Worm (Caenorhabditis elegans): ENCODE measurements around the gene ceh-79.

Gene ceh-79

ce11 chrV:13317911-13318502 lies 16.4 kb downstream of the ceh-79 start, which contains the start of the genes col-161 and srh-18:
col-161 (minus strand) TSS chrV:13318011.
srh-18 (plus strand) TSS chrV:13318452.
- peak; percentile 17 for TF ChIP-seq nhr-11 (tag; optimal IDR thresholded peaks at IDR 0.05)
- TF ChIP-seq nhr-85 (tag), result no peak

ce11 chrV:13320676-13321075 lies 19.0 kb downstream of the ceh-79 start, which contains the start of gene srh-15:
srh-15 (plus strand) TSS chrV:13320976.
- TF ChIP-seq pax-3 (tag; optimal IDR thresholded peaks at IDR 0.05) (no peak), efl-1 (optimal IDR thresholded peaks at IDR 0.05) (no peak), efl-1 (GFP tag; optimal IDR thresholded peaks at IDR 0.05 in 1 of 2) (peak in 1 of 2 experiments; percentile 20)

ce11 chrV:13324933-13325760 lies 23.5 kb downstream of the ceh-79 start, which contains the start of gene C50B6.7:
C50B6.7 (minus strand) TSS chrV:13324983.
- TF ChIP-seq irx-1 (tag; optimal IDR thresholded peaks at IDR 0.05), result no peak
- peak; percentile 17 for TF ChIP-seq elt-2 (tag; optimal IDR thresholded peaks at IDR 0.05)
- TF ChIP-seq nhr-71 (tag; optimal IDR thresholded peaks at IDR 0.05), result no peak
- no peak for TF ChIP-seq ztf-4 (tag; optimal IDR thresholded peaks at IDR 0.05)

ce11 chrV:13327463-13327862 lies 25.8 kb downstream of the ceh-79 start, which contains the start of gene str-37:
str-37 (plus strand) TSS chrV:13327763.
- TF ChIP-seq nhr-71 (tag; optimal IDR thresholded peaks at IDR 0.05) (no peak), mdl-1 (tag; optimal IDR thresholded peaks at IDR 0.05) (no peak), sox-4 (tag; optimal IDR thresholded peaks at IDR 0.05) (no peak), mef-2 (tag; optimal IDR thresholded peaks at IDR 0.05) (no peak)

ce11 chrV:13330919-13331318 lies 29.3 kb downstream of the ceh-79 start, which contains the start of gene nhr-129:
nhr-129 (minus strand) TSS chrV:13331019.
- TF ChIP-seq fkh-4 (tag; optimal IDR thresholded peaks at IDR 0.05; ENCODE audit: borderline replicate concordance) (no peak), ces-1 (GFP tag; optimal IDR thresholded peaks at IDR 0.05) (no peak), zag-1 (tag; optimal IDR thresholded peaks at IDR 0.05) (no peak), elt-2 (tag; optimal IDR thresholded peaks at IDR 0.05) (no peak), skn-1 (tag; optimal IDR thresholded peaks at IDR 0.05) (no peak), efl-3 (GFP tag; optimal IDR thresholded peaks at IDR 0.05) (no peak), pag-3 (tag; optimal IDR thresholded peaks at IDR 0.05; ENCODE audit: borderline replicate concordance, insufficient read depth) (no peak), pax-3 (tag; optimal IDR thresholded peaks at IDR 0.05) (no peak), lir-3 (tag; optimal IDR thresholded peaks at IDR 0.05; ENCODE audit: poor library complexity) (no peak), aly-2 (tag; optimal IDR thresholded peaks at IDR 0.05) (no peak), ceh-63 (GFP tag; optimal IDR thresholded peaks at IDR 0.05) (no peak), lin-13 (GFP tag; optimal IDR thresholded peaks at IDR 0.05) (no peak), mdl-1 (tag; optimal IDR thresholded peaks at IDR 0.05) (no peak)

- TF ChIP-seq nhr-85 (tag), result peak; percentile 88
- TF ChIP-seq blmp-1 (tag; optimal IDR thresholded peaks at IDR 0.05), result peak; percentile 38
- TF ChIP-seq grh-1 (GFP tag; IDR thresholded peaks at IDR 0.05), result peak; percentile 41
- peak; percentile 5 for TF ChIP-seq nhr-20 (tag; optimal IDR thresholded peaks at IDR 0.05)
- TF ChIP-seq pax-3 (tag; optimal IDR thresholded peaks at IDR 0.05), result peak; percentile 39
- peak; percentile 72 for TF ChIP-seq elt-2 (tag; optimal IDR thresholded peaks at IDR 0.05)
- peak; percentile 68 for TF ChIP-seq lin-14 (GFP tag; optimal IDR thresholded peaks at IDR 0.05)
- no peak for TF ChIP-seq mdl-1 (tag; optimal IDR thresholded peaks at IDR 0.05)
- TF ChIP-seq rnt-1 (tag; optimal IDR thresholded peaks at IDR 0.05), result peak; percentile 12
- TF ChIP-seq fkh-8 (tag; optimal IDR thresholded peaks at IDR 0.05), result no peak
- no peak for TF ChIP-seq hlh-17 (GFP tag; optimal IDR thresholded peaks at IDR 0.05; ENCODE audit: borderline replicate concordance)
Measured at ce11 chrV:13333386-13334180, 31.9 kb downstream of the ceh-79 start, which contains the start of gene nhr-168. nhr-168 (minus strand) TSS chrV:13333871.

Measured in whole organism, L1 larva.